Fruit fly (Drosophila melanogaster) whole organism, embryonic: Measurements from ENCODE around the gene CG7497.

Source experiments
- ATbp ChIP-seq: fragments of 200-800 bp; sonication (Bioruptor generic); optimal IDR thresholded peaks from 2 replicates; lab custom pipeline; 2017; ENCODE audit warnings: missing biosample characterization, mild to moderate bottlenecking, missing genetic modification characterization, missing genetic modification reagents
- BEAF-32 ChIP-seq: fragments of 200-800 bp; sonication (Bioruptor generic); optimal IDR thresholded peaks from 3 replicates; lab custom pipeline; 2017; ENCODE audit warnings: missing biosample characterization, missing genetic modification characterization, mild to moderate bottlenecking, moderate library complexity, missing genetic modification reagents
- CG10209 ChIP-seq: fragments of 200-800 bp; sonication (Bioruptor generic); optimal IDR thresholded peaks from 3 replicates; lab custom pipeline; 2017; ENCODE audit warnings: missing biosample characterization, mild to moderate bottlenecking, missing genetic modification characterization, missing genetic modification reagents
- CG1024 ChIP-seq: fragments of 200-800 bp; sonication (Bioruptor generic); IDR thresholded peaks from 2 replicates; pipeline ENCODE4 v1.3.6; 2022; ENCODE audit warnings: missing biosample characterization, missing genetic modification characterization
- CG11085 ChIP-seq: fragments of 200-800 bp; sonication (Bioruptor generic); IDR thresholded peaks from 2 replicates; pipeline ENCODE4 v1.3.6; 2022; ENCODE audit warnings: missing biosample characterization, missing genetic modification characterization
- CG11398 ChIP-seq: fragments of 200-800 bp; sonication (Bioruptor generic); optimal IDR thresholded peaks from 2 replicates; lab custom pipeline; 2016; ENCODE audit warnings: missing biosample characterization, missing genetic modification characterization
- CG12104 ChIP-seq: fragments of 200-800 bp; sonication (Bioruptor generic); optimal IDR thresholded peaks from 3 replicates; lab custom pipeline; 2016; ENCODE audit warnings: missing biosample characterization, missing genetic modification characterization
- CG14441 ChIP-seq: fragments of 200-800 bp; sonication (Bioruptor generic); IDR thresholded peaks from 2 replicates; pipeline ENCODE4 v1.3.6; 2022; ENCODE audit warnings: missing biosample characterization, missing genetic modification characterization
- CG14860 ChIP-seq: fragments of 200-800 bp; sonication (Bioruptor generic); IDR thresholded peaks from 3 replicates; pipeline ENCODE4 v1.3.6; 2022; ENCODE audit warnings: missing biosample characterization, missing genetic modification characterization; ENCODE audit not compliant: partially characterized antibody
- CG17802 ChIP-seq: fragments of 200-800 bp; sonication (Bioruptor generic); optimal IDR thresholded peaks from 2 replicates; lab custom pipeline; 2018; ENCODE audit warnings: missing biosample characterization, mild to moderate bottlenecking, missing genetic modification characterization, moderate library complexity
- CG2199 ChIP-seq: fragments of 200-800 bp; sonication (Bioruptor generic); IDR thresholded peaks from 3 replicates; pipeline ENCODE4 v1.3.6; 2022; ENCODE audit warnings: missing biosample characterization, missing genetic modification characterization
- CG2875 ChIP-seq: fragments of 200-800 bp; sonication (Bioruptor generic); optimal IDR thresholded peaks from 2 replicates; lab custom pipeline; 2017; ENCODE audit warnings: missing biosample characterization, mild to moderate bottlenecking, missing genetic modification characterization, missing genetic modification reagents
- CG3847 ChIP-seq: fragments of 200-800 bp; sonication (Bioruptor generic); IDR thresholded peaks from 2 replicates; pipeline ENCODE4 v1.3.6; 2022; ENCODE audit warnings: missing biosample characterization, missing genetic modification characterization
- CG4707 ChIP-seq: fragments of 200-800 bp; sonication (Bioruptor generic); optimal IDR thresholded peaks from 2 replicates; lab custom pipeline; 2018; ENCODE audit warnings: missing biosample characterization, mild to moderate bottlenecking, missing genetic modification characterization, moderate library complexity
- CG4854 ChIP-seq: fragments of 200-800 bp; sonication (Bioruptor generic); optimal IDR thresholded peaks from 2 replicates; lab custom pipeline; 2016; ENCODE audit warnings: missing biosample characterization, missing genetic modification characterization, inconsistent platforms
- CG7839 ChIP-seq: fragments of 200-800 bp; sonication (Bioruptor generic); optimal IDR thresholded peaks from 3 replicates; lab custom pipeline; 2018; ENCODE audit warnings: missing biosample characterization, mild to moderate bottlenecking, missing genetic modification characterization, moderate library complexity
- CG9215 ChIP-seq: fragments of 200-800 bp; sonication (Bioruptor generic); IDR thresholded peaks from 2 replicates; pipeline ENCODE4 v1.3.6; 2022; ENCODE audit warnings: missing biosample characterization, missing genetic modification characterization
- D19B ChIP-seq: fragments of 200-800 bp; sonication (Bioruptor generic); optimal IDR thresholded peaks from 2 replicates; lab custom pipeline; 2017; ENCODE audit warnings: missing biosample characterization, mild to moderate bottlenecking, missing genetic modification characterization
- Fer3 ChIP-seq: fragments of 200-800 bp; sonication (Bioruptor generic); optimal IDR thresholded peaks from 2 replicates; lab custom pipeline; 2018; ENCODE audit warnings: missing biosample characterization, mild to moderate bottlenecking, missing genetic modification characterization, moderate library complexity
- Hr3 ChIP-seq: fragments of 200-800 bp; sonication (Bioruptor generic); optimal IDR thresholded peaks from 3 replicates; lab custom pipeline; 2016; ENCODE audit warnings: missing biosample characterization, missing genetic modification characterization
- Kr ChIP-seq: fragments of 200-800 bp; sonication (Bioruptor generic); optimal IDR thresholded peaks from 2 replicates; lab custom pipeline; 2017; ENCODE audit warnings: missing biosample characterization, mild to moderate bottlenecking, missing genetic modification characterization
- MESR4 ChIP-seq: fragments of 200-800 bp; sonication (Bioruptor generic); optimal IDR thresholded peaks from 2 replicates; lab custom pipeline; 2018; ENCODE audit warnings: missing biosample characterization, mild to moderate bottlenecking, missing genetic modification characterization, moderate library complexity
- NC2β ChIP-seq: fragments of 200-800 bp; sonication (Bioruptor generic); optimal IDR thresholded peaks from 2 replicates; lab custom pipeline; 2016; ENCODE audit warnings: missing biosample characterization, missing genetic modification characterization
- Sox100B ChIP-seq: fragments of 200-800 bp; sonication (Bioruptor generic); optimal IDR thresholded peaks from 3 replicates; lab custom pipeline; 2018; ENCODE audit warnings: missing biosample characterization, mild to moderate bottlenecking, missing genetic modification characterization
- Sox102F ChIP-seq: fragments of 200-800 bp; sonication (Bioruptor generic); optimal IDR thresholded peaks from 2 replicates; lab custom pipeline; 2018; ENCODE audit warnings: missing biosample characterization, mild to moderate bottlenecking, missing genetic modification characterization, moderate library complexity
- Tbp ChIP-seq: fragments of >200 bp; optimal IDR thresholded peaks from 2 replicates; lab custom pipeline; 2018; ENCODE audit warnings: missing biosample characterization, missing genetic modification characterization
- Xrp1 ChIP-seq: fragments of 200-800 bp; sonication (Bioruptor generic); IDR thresholded peaks from 2 replicates; pipeline ENCODE4 v1.3.6; 2022; ENCODE audit warnings: missing biosample characterization, missing genetic modification characterization
- ci ChIP-seq: fragments of 200-800 bp; sonication (Bioruptor generic); IDR thresholded peaks from 3 replicates; pipeline ENCODE4 v1.3.6; 2022; ENCODE audit warnings: missing biosample characterization, missing genetic modification characterization
- crp ChIP-seq, 2 experiments: fragments of 200-800 bp; sonication (Bioruptor generic); optimal IDR thresholded peaks; 2 replicates in 1 of 2; 3 replicates in 1 of 2; lab custom pipeline; 2017; ENCODE audit warnings: missing biosample characterization in 2 of 2, missing genetic modification characterization in 2 of 2, mild to moderate bottlenecking in 1 of 2, moderate library complexity in 1 of 2
- fd64A ChIP-seq: fragments of 200-800 bp; sonication (Bioruptor generic); optimal IDR thresholded peaks from 3 replicates; lab custom pipeline; 2018; ENCODE audit warnings: missing biosample characterization, mild to moderate bottlenecking, missing genetic modification characterization
- gem ChIP-seq: fragments of 200-800 bp; sonication (Bioruptor generic); optimal IDR thresholded peaks from 2 replicates; lab custom pipeline; 2019; ENCODE audit warnings: missing biosample characterization, mild to moderate bottlenecking, missing genetic modification characterization, moderate library complexity
- hb ChIP-seq: fragments of 200-800 bp; sonication (Bioruptor generic); IDR thresholded peaks from 3 replicates; pipeline ENCODE4 v1.3.6; 2022; ENCODE audit warnings: missing biosample characterization, missing genetic modification characterization; ENCODE audit not compliant: partially characterized antibody
- jigr1 ChIP-seq: fragments of 200-800 bp; sonication (Bioruptor generic); IDR thresholded peaks from 3 replicates; pipeline ENCODE4 v1.3.6; 2022; ENCODE audit warnings: missing biosample characterization, missing genetic modification characterization
- lbe ChIP-seq: fragments of 200-800 bp; sonication (Bioruptor generic); optimal IDR thresholded peaks from 2 replicates; lab custom pipeline; 2016; ENCODE audit warnings: missing biosample characterization, mild to moderate bottlenecking, missing genetic modification characterization
- lov ChIP-seq, 2 experiments: fragments of 200-800 bp in 1 of 2; fragments of >200 bp in 1 of 2; sonication (Bioruptor generic) in 1 of 2; IDR thresholded peaks in 1 of 2; optimal IDR thresholded peaks in 1 of 2; 2 replicates in 1 of 2; 3 replicates in 1 of 2; pipeline versions ENCODE4 v1.3.6 to Lab custom; 2017 to 2022; ENCODE audit warnings: missing biosample characterization in 1 of 2, missing genetic modification characterization in 1 of 2
- pan ChIP-seq, 4 experiments: fragments of >200 bp in 3 of 4; fragments of 200-800 bp in 1 of 4; sonication (Bioruptor generic) in 1 of 4; optimal IDR thresholded peaks in 3 of 4; IDR thresholded peaks in 1 of 4; 2 replicates each; pipeline versions ENCODE4 v1.3.6 to Lab custom; 2017 to 2022; ENCODE audit warnings: missing biosample characterization in 2 of 4, missing genetic modification characterization in 2 of 4, mixed read lengths in 1 of 4
- prd ChIP-seq, 3 experiments: fragments of >200 bp in 2 of 3; fragments of 200-800 bp in 1 of 3; sonication (Bioruptor generic) in 1 of 3; optimal IDR thresholded peaks in 2 of 3; IDR thresholded peaks in 1 of 3; 2 replicates in 2 of 3; 3 replicates in 1 of 3; pipeline versions ENCODE4 v1.3.6 to Lab custom; 2017 to 2022; ENCODE audit warnings: missing biosample characterization in 1 of 3, missing genetic modification characterization in 1 of 3
- pros ChIP-seq: fragments of 200-800 bp; sonication (Bioruptor generic); optimal IDR thresholded peaks from 3 replicates; lab custom pipeline; 2019; ENCODE audit warnings: missing biosample characterization, mild to moderate bottlenecking, missing genetic modification characterization, moderate library complexity
- ro ChIP-seq: fragments of 200-800 bp; sonication (Bioruptor generic); IDR thresholded peaks from 2 replicates; pipeline ENCODE4 v1.3.6; 2022; ENCODE audit warnings: missing biosample characterization, missing genetic modification characterization
- row ChIP-seq: fragments of 200-800 bp; sonication (Bioruptor generic); IDR thresholded peaks from 3 replicates; pipeline ENCODE4 v1.3.6; 2022; ENCODE audit warnings: missing biosample characterization, missing genetic modification characterization
- sens ChIP-seq: fragments of 200-800 bp; sonication (Bioruptor generic); peaks from one replicate; lab custom pipeline; 2016; ENCODE audit warnings: missing biosample characterization, missing genetic modification characterization
- sisA ChIP-seq: fragments of 200-800 bp; sonication (Bioruptor generic); IDR thresholded peaks from 2 replicates; pipeline ENCODE4 v1.3.6; 2022; ENCODE audit warnings: missing biosample characterization, missing genetic modification characterization
- so ChIP-seq: fragments of 200-800 bp; sonication (Bioruptor generic); IDR thresholded peaks from 3 replicates; pipeline ENCODE4 v1.3.6; 2022; ENCODE audit warnings: missing biosample characterization, missing genetic modification characterization
- sqz ChIP-seq: fragments of 200-800 bp; sonication (Bioruptor generic); optimal IDR thresholded peaks from 3 replicates; lab custom pipeline; 2018; ENCODE audit warnings: missing biosample characterization, mild to moderate bottlenecking, missing genetic modification characterization
- stwl ChIP-seq: fragments of 200-800 bp; sonication (Bioruptor generic); optimal IDR thresholded peaks from 3 replicates; lab custom pipeline; 2018; ENCODE audit warnings: missing biosample characterization, mild to moderate bottlenecking, missing genetic modification characterization, moderate library complexity
- tll ChIP-seq, 2 experiments: fragments of 200-800 bp in 1 of 2; fragments of >200 bp in 1 of 2; sonication (Bioruptor generic) in 1 of 2; optimal IDR thresholded peaks; 2 replicates each; lab custom pipeline; 2017 to 2019; ENCODE audit warnings: missing biosample characterization in 2 of 2, missing genetic modification characterization in 2 of 2, mild to moderate bottlenecking in 1 of 2, moderate library complexity in 1 of 2
- wor ChIP-seq: fragments of 200-800 bp; sonication (Bioruptor generic); IDR thresholded peaks from 2 replicates; pipeline ENCODE4 v1.3.6; 2022; ENCODE audit warnings: missing biosample characterization, missing genetic modification characterization

Gene CG7497

DNA sequence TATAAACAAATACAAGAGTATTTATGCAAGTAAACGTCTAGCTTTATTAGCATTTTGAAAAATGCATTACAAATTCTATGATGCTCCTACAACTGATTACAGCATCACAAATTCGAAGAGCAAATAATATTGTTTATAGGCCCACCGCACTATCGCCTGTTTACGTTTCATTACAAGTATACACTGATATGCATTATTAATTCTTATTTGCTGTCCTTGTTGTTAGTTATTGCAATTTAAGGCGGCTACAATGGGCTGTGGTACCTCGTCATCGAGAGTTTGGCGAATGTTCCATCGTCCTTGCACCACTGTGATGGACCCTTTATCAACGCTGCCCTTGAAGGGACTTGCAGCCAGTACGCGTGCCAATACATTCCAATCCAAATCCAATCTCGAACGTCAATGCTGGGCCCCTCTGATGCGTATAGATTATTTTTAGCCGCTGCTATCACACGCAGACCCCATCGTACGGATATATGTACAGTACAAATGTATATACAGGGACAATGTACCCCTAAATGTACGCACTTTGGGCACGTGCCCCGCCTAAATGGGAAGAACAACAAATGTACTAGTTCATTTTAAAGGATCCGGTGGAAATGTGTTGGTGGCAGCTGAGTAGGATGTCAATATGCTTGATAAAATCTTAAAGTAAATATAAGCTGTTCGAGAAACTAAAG lies 23.6 kb downstream of the CG7497 start (continued):
- TF ChIP-seq CG17802 (tag; lab: Kevin White, UChicago) (no peak), sens (GFP tag; lab: Kevin White, UChicago) (peak; percentile 86), CG11398 (GFP tag; lab: Kevin White, UChicago) (no peak), sisA (GFP tag; lab: Robert Waterston, UW) (no peak), sqz (GFP tag; lab: Kevin White, UChicago) (no peak), pros (no peak), CG3847 (no peak), ro (no peak), CG2199 (GFP tag; lab: Robert Waterston, UW) (peak; percentile 92), NC2β (GFP tag; lab: Kevin White, UChicago) (peak; percentile 10), pan (optimal IDR thresholded peaks at IDR 0.05; lab: Kevin White, UChicago) (no peak), pan (GFP tag; optimal IDR thresholded peaks at IDR 0.05 in 1 of 2, IDR thresholded peaks at IDR 0.05 in 1 of 2) (no peak), Kr (GFP tag; lab: Kevin White, UChicago) (no peak), Tbp (GFP tag; lab: Kevin White, UChicago) (no peak), Fer3 (tag; lab: Kevin White, UChicago) (no peak), crp (GFP tag; optimal IDR thresholded peaks at IDR 0.05; lab: Kevin White, UChicago) (no peak), wor (GFP tag; lab: Robert Waterston, UW) (no peak), ATbp (GFP tag; lab: Kevin White, UChicago) (peak; percentile 50), MESR4 (GFP tag; lab: Kevin White, UChicago) (no peak), row (GFP tag; lab: Robert Waterston, UW) (peak; percentile 31; the same call in 1 of the 3 replicates), CG11085 (no peak), gem (peak; percentile 17), CG14860 (GFP tag; lab: Robert Waterston, UW) (no peak), prd (optimal IDR thresholded peaks at IDR 0.05; lab: Kevin White, UChicago) (no peak), prd (GFP tag; IDR thresholded peaks at IDR 0.05; lab: Robert Waterston, UW) (0 out of 3 replicates have a peak, but pooled peaks have one; percentile 16), D19B (GFP tag; lab: Kevin White, UChicago) (no peak), stwl (tag; lab: Kevin White, UChicago) (no peak), CG7839 (tag; lab: Kevin White, UChicago) (peak; percentile 1), Sox102F (GFP tag; lab: Kevin White, UChicago) (peak; percentile 48), CG4854 (GFP tag; lab: Kevin White, UChicago) (no peak), CG2875 (GFP tag; lab: Kevin White, UChicago) (peak; percentile 33), hb (GFP tag; lab: Robert Waterston, UW) (no peak), CG14441 (no peak), CG1024 (GFP tag; lab: Robert Waterston, UW) (0 out of 2 replicates have a peak, but pooled peaks have one; percentile 20), BEAF-32 (GFP tag; lab: Kevin White, UChicago) (no peak), CG4707 (GFP tag; lab: Kevin White, UChicago) (peak; percentile 62), jigr1 (GFP tag; lab: Robert Waterston, UW) (no peak), lov (optimal IDR thresholded peaks at IDR 0.05; lab: Kevin White, UChicago) (no peak), lov (GFP tag; IDR thresholded peaks at IDR 0.05; lab: Robert Waterston, UW) (no peak), Sox100B (GFP tag; lab: Kevin White, UChicago) (no peak), so (GFP tag; lab: Robert Waterston, UW) (0 out of 3 replicates have a peak, but pooled peaks have one; percentile 8), Hr3 (no peak), ci (GFP tag; lab: Robert Waterston, UW) (no peak), CG9215 (GFP tag; lab: Robert Waterston, UW) (no peak), CG12104 (peak; percentile 2), fd64A (GFP tag; lab: Kevin White, UChicago) (peak; percentile 62), CG10209 (no peak), tll (GFP tag; optimal IDR thresholded peaks at IDR 0.05; lab: Kevin White, UChicago) (no peak), lbe (GFP tag; lab: Kevin White, UChicago) (no peak), Xrp1 (GFP tag; lab: Robert Waterston, UW) (peak; percentile 52)
